Fruit fly (Drosophila melanogaster) whole organism, embryonic: Measurements from ENCODE around the gene CtBP.

Experiments
- Dref ChIP-seq: fragments of 200-800 bp; sonication (Bioruptor generic); IDR thresholded peaks from 2 replicates; pipeline ENCODE4 v1.3.6; 2022; ENCODE audit warnings: missing biosample characterization, missing genetic modification characterization
- ara ChIP-seq: fragments of 200-800 bp; sonication (Bioruptor generic); IDR thresholded peaks from 2 replicates; pipeline ENCODE4 v1.3.6; 2022; ENCODE audit warnings: missing biosample characterization, missing genetic modification characterization
- bcd ChIP-seq: fragments of 200-800 bp; sonication (Bioruptor generic); optimal IDR thresholded peaks from 2 replicates; lab custom pipeline; 2017; ENCODE audit warnings: missing biosample characterization, mild to moderate bottlenecking, missing genetic modification characterization
- danr ChIP-seq: fragments of 200-800 bp; sonication (Bioruptor generic); IDR thresholded peaks from 2 replicates; pipeline ENCODE4 v1.3.6; 2022; ENCODE audit warnings: missing biosample characterization, missing genetic modification characterization
- kni ChIP-seq: fragments of 200-800 bp; sonication (Bioruptor generic); optimal IDR thresholded peaks from 3 replicates; lab custom pipeline; 2017; ENCODE audit warnings: mild to moderate bottlenecking, missing biosample characterization, missing genetic modification reagents, missing genetic modification characterization

CtBP gene

dm6 chr3R:13075728-13076127, 64.3 kb downstream of the CtBP start (continued):
- TF ChIP-seq danr (GFP tag; lab: Robert Waterston, UW) = no peak
- TF ChIP-seq ara (GFP tag; lab: Robert Waterston, UW) = no peak
- TF ChIP-seq bcd (GFP tag; lab: Kevin White, UChicago) = no peak
- peak; percentile 8 for TF ChIP-seq kni
- 0 out of 2 replicates have a peak, but pooled peaks have one; percentile 17 for TF ChIP-seq Dref (GFP tag; lab: Robert Waterston, UW)
